Fruit fly (Drosophila melanogaster): ENCODE measurements around the gene CG4880.

The CG4880 gene

DNA sequence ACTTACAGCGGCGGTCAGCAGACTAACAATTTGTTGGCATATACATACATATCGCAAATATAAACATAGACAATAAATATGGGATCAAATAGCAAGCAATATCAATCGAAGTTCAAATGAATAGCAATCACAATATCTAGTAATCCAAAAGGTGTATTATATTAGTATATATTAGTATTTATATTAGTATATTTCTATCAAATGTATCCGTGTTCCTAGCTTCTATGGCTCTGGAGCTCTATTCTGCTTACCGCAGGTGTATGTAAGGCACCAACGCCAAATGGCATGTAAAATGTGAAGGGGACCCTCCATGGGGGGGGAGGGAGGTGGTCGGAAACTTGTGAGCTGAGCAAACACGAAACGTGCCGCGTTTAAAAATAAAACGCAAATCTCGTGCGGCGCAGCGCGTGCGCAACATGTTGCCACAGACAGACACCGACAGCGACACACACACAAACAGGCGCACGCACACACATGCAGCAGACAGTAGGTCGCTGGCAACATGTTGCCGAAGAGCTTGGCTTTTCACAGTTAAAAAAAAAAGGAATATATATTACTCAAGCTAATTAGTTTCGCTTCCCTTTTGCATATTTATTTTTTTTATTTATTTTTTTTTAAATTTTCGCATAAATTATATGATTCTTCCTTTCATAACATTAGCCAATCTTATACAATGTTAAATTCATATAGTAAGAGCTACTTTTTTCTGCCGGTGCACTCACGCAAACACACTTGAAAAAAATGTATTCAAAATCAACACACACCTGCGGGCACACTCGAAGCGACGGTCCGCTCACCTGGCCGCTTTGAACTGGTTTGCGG lies 44.1 kb downstream of the CG4880 start:
- TF ChIP-seq CG8478 (optimal IDR thresholded peaks at IDR 0.05) (no peak), EcR (GFP tag; optimal IDR thresholded peaks at IDR 0.05) (no peak), psq (optimal IDR thresholded peaks at IDR 0.05) (no peak), Dll (optimal IDR thresholded peaks at IDR 0.05) (no peak), usp (GFP tag; optimal IDR thresholded peaks at IDR 0.05) (no peak), pan (optimal IDR thresholded peaks at IDR 0.05) (no peak)

dm6 chrX:16931994-16932819 lies 45.6 kb downstream of the CG4880 start:
- no peak for TF ChIP-seq pan (optimal IDR thresholded peaks at IDR 0.05)
- TF ChIP-seq CG8478 (optimal IDR thresholded peaks at IDR 0.05), result no peak

DNA sequence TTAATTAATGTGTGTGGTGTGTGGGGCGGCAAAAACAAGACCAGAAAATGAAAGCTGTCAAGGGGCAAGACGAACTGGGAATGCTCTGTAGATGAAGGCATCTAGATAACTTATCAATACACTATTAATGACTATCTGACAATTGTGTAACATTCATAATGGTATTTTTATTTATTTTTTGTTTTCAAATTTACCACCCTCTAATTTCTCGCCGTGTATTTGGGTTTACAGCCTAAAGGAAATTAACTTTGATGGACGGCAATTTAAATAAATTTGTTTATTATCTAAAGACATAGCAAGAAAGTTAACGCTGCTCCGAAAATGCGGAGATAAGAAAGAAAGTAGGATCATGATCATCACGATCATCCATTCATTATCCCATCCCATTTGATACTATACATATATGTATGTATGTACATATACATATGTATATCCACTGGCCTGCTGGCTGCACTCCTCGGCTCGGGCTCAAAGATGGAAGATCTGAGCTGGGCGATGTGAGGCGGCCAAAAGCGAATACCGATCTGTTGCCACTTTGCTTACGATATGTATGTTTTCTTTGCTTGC lies 46.3 kb downstream of the CG4880 start:
- TF ChIP-seq EcR (GFP tag; optimal IDR thresholded peaks at IDR 0.05), result no peak
- no peak for TF ChIP-seq CG8478 (optimal IDR thresholded peaks at IDR 0.05)
- no peak for TF ChIP-seq Dll (optimal IDR thresholded peaks at IDR 0.05)

dm6 chrX:16934430-16934829 lies 47.8 kb downstream of the CG4880 start:
- no peak for TF ChIP-seq CG8478 (optimal IDR thresholded peaks at IDR 0.05)
- no peak for TF ChIP-seq usp (GFP tag; optimal IDR thresholded peaks at IDR 0.05)
- TF ChIP-seq EcR (GFP tag; optimal IDR thresholded peaks at IDR 0.05), result no peak
- TF ChIP-seq Dll (optimal IDR thresholded peaks at IDR 0.05), result no peak
- no peak for TF ChIP-seq psq (optimal IDR thresholded peaks at IDR 0.05)
- no peak for TF ChIP-seq pan (optimal IDR thresholded peaks at IDR 0.05)

DNA sequence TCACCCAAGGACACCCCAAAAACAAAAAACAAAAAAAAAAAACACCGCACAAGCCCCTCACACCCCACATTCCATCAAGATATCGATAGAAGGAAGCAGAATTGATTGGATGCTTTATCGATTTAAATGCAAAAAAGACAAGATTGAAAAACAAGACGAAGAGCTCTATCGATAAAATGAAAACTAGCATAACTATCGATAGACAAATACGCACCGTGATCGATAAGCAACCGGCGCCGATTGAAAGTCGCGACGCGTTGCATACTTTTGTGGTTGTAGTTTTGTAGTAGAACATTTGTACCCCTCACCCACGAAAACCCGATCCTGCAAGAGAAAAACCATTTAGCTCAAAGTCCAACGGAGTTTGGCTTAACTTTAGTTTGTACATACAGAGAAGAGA lies 50.1 kb downstream of the CG4880 start:
- TF ChIP-seq CG8478 (optimal IDR thresholded peaks at IDR 0.05) (no peak), psq (optimal IDR thresholded peaks at IDR 0.05) (no peak), Dll (optimal IDR thresholded peaks at IDR 0.05) (no peak), pan (optimal IDR thresholded peaks at IDR 0.05) (no peak), usp (GFP tag; optimal IDR thresholded peaks at IDR 0.05) (no peak), EcR (GFP tag; optimal IDR thresholded peaks at IDR 0.05) (no peak)

Data from whole organism.